Worm (Caenorhabditis elegans) whole organism, L3 larva: ENCODE measurements around the gene B0244.16.

Source experiments
- R02D3.7 ChIP-seq: fragments of 150-350 bp; optimal IDR thresholded peaks from 2 replicates; lab custom pipeline; 2014; ENCODE audit warnings: missing biosample characterization, missing genetic modification characterization
- ZK546.5 ChIP-seq: sonication (generic microtip); optimal IDR thresholded peaks from 2 replicates; lab custom pipeline; 2017; ENCODE audit warnings: missing biosample characterization, missing genetic modification characterization
- aly-2 ChIP-seq: fragments of 150-350 bp; optimal IDR thresholded peaks from 2 replicates; lab custom pipeline; 2014; ENCODE audit warnings: missing biosample characterization, missing genetic modification characterization
- ama-1 ChIP-seq: fragments of 150-350 bp; optimal IDR thresholded peaks from 2 replicates; lab custom pipeline; 2018
- ceh-16 ChIP-seq: sonication (generic microtip); optimal IDR thresholded peaks from 2 replicates; lab custom pipeline; 2017; ENCODE audit warnings: missing biosample characterization, missing genetic modification characterization
- ceh-28 ChIP-seq: fragments of 150-350 bp; optimal IDR thresholded peaks from 2 replicates; lab custom pipeline; 2014; ENCODE audit warnings: missing biosample characterization, missing genetic modification reagents, missing genetic modification characterization
- ceh-82 ChIP-seq: fragments of 150-350 bp; optimal IDR thresholded peaks from 2 replicates; lab custom pipeline; 2014; ENCODE audit warnings: missing biosample characterization, missing genetic modification characterization
- ceh-9 ChIP-seq: sonication (generic microtip); optimal IDR thresholded peaks from 2 replicates; lab custom pipeline; 2018; ENCODE audit warnings: missing biosample characterization, missing genetic modification characterization
- egl-27 ChIP-seq: sonication (generic microtip); optimal IDR thresholded peaks from 4 replicates; lab custom pipeline; 2017; ENCODE audit warnings: missing biosample characterization, missing genetic modification reagents, missing genetic modification characterization
- egl-5 ChIP-seq: fragments of 150-350 bp; optimal IDR thresholded peaks from 2 replicates; lab custom pipeline; 2017; ENCODE audit warnings: missing biosample characterization, missing genetic modification reagents, missing genetic modification characterization, inconsistent platforms
- elt-1 ChIP-seq: fragments of 150-350 bp; optimal IDR thresholded peaks from 2 replicates; lab custom pipeline; 2014; ENCODE audit warnings: missing biosample characterization, missing genetic modification characterization
- elt-2 ChIP-seq: sonication (generic microtip); optimal IDR thresholded peaks from 2 replicates; lab custom pipeline; 2016; ENCODE audit warnings: missing genetic modification reagents, mild to moderate bottlenecking, missing genetic modification characterization, missing compliant biosample characterization
- elt-3 ChIP-seq, 3 experiments: fragments of 150-350 bp in 1 of 3; sonication (generic microtip) in 2 of 3; optimal IDR thresholded peaks; 2 replicates in 2 of 3; 4 replicates in 1 of 3; lab custom pipeline; 2014 to 2017; ENCODE audit warnings: missing biosample characterization in 3 of 3, missing genetic modification characterization in 3 of 3
- eor-1 ChIP-seq, 2 experiments: fragments of 150-350 bp; optimal IDR thresholded peaks; 2 replicates each; lab custom pipeline; 2014 to 2018; ENCODE audit warnings: missing biosample characterization in 2 of 2, missing genetic modification characterization in 2 of 2
- fkh-10 ChIP-seq: sonication (generic microtip); optimal IDR thresholded peaks from 2 replicates; lab custom pipeline; 2017; ENCODE audit warnings: missing biosample characterization, missing genetic modification reagents, missing genetic modification characterization
- fkh-2 ChIP-seq: fragments of 150-350 bp; optimal IDR thresholded peaks from 2 replicates; lab custom pipeline; 2014; ENCODE audit warnings: missing biosample characterization, missing genetic modification reagents, missing genetic modification characterization
- fos-1 ChIP-seq: fragments of 150-350 bp; optimal IDR thresholded peaks from 2 replicates; lab custom pipeline; 2014; ENCODE audit warnings: missing biosample characterization, missing genetic modification characterization
- jun-1 ChIP-seq: fragments of 150-350 bp; optimal IDR thresholded peaks from 2 replicates; lab custom pipeline; 2014; ENCODE audit warnings: missing biosample characterization, missing genetic modification reagents, missing genetic modification characterization
- lin-15B ChIP-seq: fragments of 150-350 bp; optimal IDR thresholded peaks from 2 replicates; lab custom pipeline; 2014; ENCODE audit warnings: missing biosample characterization, missing genetic modification characterization
- lin-39 ChIP-seq: fragments of 150-350 bp; optimal IDR thresholded peaks from 2 replicates; lab custom pipeline; 2018; ENCODE audit warnings: missing biosample characterization, missing genetic modification reagents, missing genetic modification characterization
- lsy-12 ChIP-seq: sonication (generic microtip); optimal IDR thresholded peaks from 2 replicates; lab custom pipeline; 2016; ENCODE audit warnings: mild to moderate bottlenecking, missing genetic modification characterization, missing compliant biosample characterization
- mdl-1 ChIP-seq: fragments of 150-350 bp; optimal IDR thresholded peaks from 2 replicates; lab custom pipeline; 2014; ENCODE audit warnings: missing biosample characterization, missing genetic modification characterization
- mml-1 ChIP-seq: fragments of 150-350 bp; sonication (generic microtip); optimal IDR thresholded peaks from 3 replicates; lab custom pipeline; 2014; ENCODE audit warnings: missing biosample characterization, missing genetic modification characterization
- nfya-1 ChIP-seq: sonication (generic microtip); optimal IDR thresholded peaks from 2 replicates; lab custom pipeline; 2017; ENCODE audit warnings: missing genetic modification characterization, mild to moderate bottlenecking, missing compliant biosample characterization, antibody characterized with exemption, moderate library complexity; ENCODE audit not compliant: insufficient read depth
- nhr-11 ChIP-seq: fragments of 150-350 bp; optimal IDR thresholded peaks from 2 replicates; lab custom pipeline; 2014; ENCODE audit warnings: missing biosample characterization, missing genetic modification characterization
- nhr-23 ChIP-seq: fragments of 150-350 bp; optimal IDR thresholded peaks from 2 replicates; lab custom pipeline; 2014; ENCODE audit warnings: missing biosample characterization, missing genetic modification reagents, missing genetic modification characterization
- nhr-237 ChIP-seq: fragments of 150-350 bp; optimal IDR thresholded peaks from 2 replicates; lab custom pipeline; 2014; ENCODE audit warnings: missing biosample characterization, missing genetic modification characterization
- nhr-25 ChIP-seq: sonication (generic microtip); optimal IDR thresholded peaks from 2 replicates; lab custom pipeline; 2017; ENCODE audit warnings: missing biosample characterization, missing genetic modification characterization
- nhr-28 ChIP-seq: fragments of 150-350 bp; optimal IDR thresholded peaks from 2 replicates; lab custom pipeline; 2014; ENCODE audit warnings: missing biosample characterization, missing genetic modification characterization
- nhr-43 ChIP-seq: sonication (generic microtip); optimal IDR thresholded peaks from 2 replicates; lab custom pipeline; 2016; ENCODE audit warnings: mild to moderate bottlenecking, missing genetic modification characterization, missing compliant biosample characterization; ENCODE audit not compliant: poor library complexity, severe bottlenecking
- nhr-67 ChIP-seq: fragments of 150-350 bp; optimal IDR thresholded peaks from 2 replicates; lab custom pipeline; 2014; ENCODE audit warnings: missing biosample characterization, missing genetic modification characterization
- nhr-76 ChIP-seq: fragments of 150-350 bp; sonication (generic microtip); optimal IDR thresholded peaks from 5 replicates; lab custom pipeline; 2014; ENCODE audit warnings: missing biosample characterization, missing genetic modification characterization
- nhr-77 ChIP-seq: fragments of 150-350 bp; optimal IDR thresholded peaks from 2 replicates; lab custom pipeline; 2014; ENCODE audit warnings: missing biosample characterization, missing genetic modification characterization
- pha-4 ChIP-seq: fragments of 150-350 bp; optimal IDR thresholded peaks from 2 replicates; lab custom pipeline; 2014; ENCODE audit warnings: missing biosample characterization, missing genetic modification reagents, missing genetic modification characterization
- pqm-1 ChIP-seq: fragments of 150-350 bp; optimal IDR thresholded peaks from 2 replicates; lab custom pipeline; 2017; ENCODE audit warnings: missing biosample characterization, missing genetic modification characterization, inconsistent platforms
- sea-2 ChIP-seq: fragments of 150-350 bp; sonication (generic microtip); optimal IDR thresholded peaks from 4 replicates; lab custom pipeline; 2014; ENCODE audit warnings: missing biosample characterization, missing genetic modification reagents, missing genetic modification characterization
- skn-1 ChIP-seq: fragments of 150-350 bp; optimal IDR thresholded peaks from 2 replicates; lab custom pipeline; 2014; ENCODE audit warnings: missing biosample characterization, missing genetic modification characterization
- snpc-4 ChIP-seq: fragments of 150-350 bp; optimal IDR thresholded peaks from 2 replicates; lab custom pipeline; 2014; ENCODE audit warnings: missing biosample characterization, missing genetic modification characterization
- tbx-2 ChIP-seq: sonication (generic microtip); optimal IDR thresholded peaks from 2 replicates; lab custom pipeline; 2016; ENCODE audit warnings: mild to moderate bottlenecking, missing genetic modification characterization, missing compliant biosample characterization
- unc-39 ChIP-seq: sonication (generic microtip); optimal IDR thresholded peaks from 4 replicates; lab custom pipeline; 2017; ENCODE audit warnings: missing biosample characterization, missing genetic modification characterization
- unc-62 ChIP-seq: fragments of 150-350 bp; sonication (generic microtip); optimal IDR thresholded peaks from 4 replicates; lab custom pipeline; 2014; ENCODE audit warnings: missing biosample characterization, missing genetic modification reagents, missing genetic modification characterization
- zag-1 ChIP-seq: fragments of 150-350 bp; optimal IDR thresholded peaks from 2 replicates; lab custom pipeline; 2014; ENCODE audit warnings: missing biosample characterization, missing genetic modification characterization
- ztf-11 ChIP-seq: fragments of 150-350 bp; optimal IDR thresholded peaks from 2 replicates; lab custom pipeline; 2014; ENCODE audit warnings: missing biosample characterization, missing genetic modification characterization
- ztf-4 ChIP-seq: fragments of 150-350 bp; optimal IDR thresholded peaks from 2 replicates; lab custom pipeline; 2014; ENCODE audit warnings: missing biosample characterization, missing genetic modification characterization

Gene B0244.16

ce11 chrIII:5701491-5701890 lies 39.3 kb upstream of the B0244.16 start:
- TF ChIP-seq sea-2 (no peak), tbx-2 (tag; lab: Kevin White, UChicago) (no peak), ztf-4 (tag; lab: Kevin White, UChicago) (no peak), nhr-43 (tag; lab: Kevin White, UChicago) (no peak), mdl-1 (no peak), nhr-28 (tag; lab: Kevin White, UChicago) (no peak), aly-2 (tag; lab: Kevin White, UChicago) (no peak), nhr-77 (tag; lab: Kevin White, UChicago) (no peak), pha-4 (tag; lab: Kevin White, UChicago) (no peak), unc-62 (GFP tag; lab: Kevin White, UChicago) (no peak), nfya-1 (tag; lab: Kevin White, UChicago) (no peak), snpc-4 (tag; lab: Kevin White, UChicago) (no peak), ZK546.5 (tag; lab: Kevin White, UChicago) (no peak), mml-1 (no peak), lin-15B (tag; lab: Kevin White, UChicago) (no peak)
- TF ChIP-seq, all 47 proteins: peak for 0

ce11 chrIII:5705228-5705888 lies 35.4 kb upstream of the B0244.16 start, which contains the start of gene swp-1:
Gene swp-1, minus strand, starts transcription at chrIII:5705525.
- no peak for TF ChIP-seq nhr-23 (tag; lab: Kevin White, UChicago)
- no peak for TF ChIP-seq fkh-10 (GFP tag; lab: Kevin White, UChicago)
- TF ChIP-seq eor-1 (tag; optimal IDR thresholded peaks at IDR 0.05; lab: Kevin White, UChicago): no peak
- TF ChIP-seq elt-2 (tag; lab: Kevin White, UChicago): no peak
- TF ChIP-seq fkh-2 (tag; lab: Kevin White, UChicago): no peak
- no peak for TF ChIP-seq nhr-67
- no peak for TF ChIP-seq mml-1
- TF ChIP-seq nfya-1 (tag; lab: Kevin White, UChicago): no peak
- no peak for TF ChIP-seq pqm-1 (tag; lab: Kevin White, UChicago)
- TF ChIP-seq jun-1 (tag; lab: Kevin White, UChicago): no peak
- no peak for TF ChIP-seq egl-5 (tag; lab: Kevin White, UChicago)
- TF ChIP-seq sea-2: no peak
- no peak for TF ChIP-seq elt-3 (tag; optimal IDR thresholded peaks at IDR 0.05; lab: Kevin White, UChicago)
- no peak for TF ChIP-seq nhr-76
- TF ChIP-seq elt-1 (tag; lab: Kevin White, UChicago): no peak
- TF ChIP-seq, all 47 proteins: peak for 0

ce11 chrIII:5706077-5706627 lies 34.6 kb upstream of the B0244.16 start, which contains the start of gene rpl-23:
Gene rpl-23, minus strand, starts transcription at chrIII:5706127.
- no peak for TF ChIP-seq elt-3 (tag; optimal IDR thresholded peaks at IDR 0.05; lab: Kevin White, UChicago)
- peak; percentile 93 for TF ChIP-seq lin-15B (tag; lab: Kevin White, UChicago)
- no peak for TF ChIP-seq sea-2
- TF ChIP-seq ama-1 (lab: Kevin White, UChicago): peak; percentile 36
- peak; percentile 99 for TF ChIP-seq pha-4 (tag; lab: Kevin White, UChicago)
- peak; percentile 99 for TF ChIP-seq R02D3.7 (tag; lab: Kevin White, UChicago)
- TF ChIP-seq zag-1: peak; percentile 7
- TF ChIP-seq egl-27 (tag; lab: Kevin White, UChicago): peak; percentile 23
- no peak for TF ChIP-seq nhr-67
- TF ChIP-seq ceh-9 (tag; lab: Kevin White, UChicago): no peak
- no peak for TF ChIP-seq nhr-76
- TF ChIP-seq pqm-1 (tag; lab: Kevin White, UChicago): peak; percentile 91
- peak; percentile 48 for TF ChIP-seq fos-1 (tag; lab: Kevin White, UChicago)
- no peak for TF ChIP-seq unc-62 (GFP tag; lab: Kevin White, UChicago)
- peak; percentile 17 for TF ChIP-seq tbx-2 (tag; lab: Kevin White, UChicago)
- TF ChIP-seq ceh-28 (tag; lab: Kevin White, UChicago): peak; percentile 96
- TF ChIP-seq ztf-11 (tag; lab: Kevin White, UChicago): no peak
- peak; percentile 3 for TF ChIP-seq ZK546.5 (tag; lab: Kevin White, UChicago)
- TF ChIP-seq elt-2 (tag; lab: Kevin White, UChicago): peak; percentile 55
- TF ChIP-seq nhr-28 (tag; lab: Kevin White, UChicago): no peak
- peak; percentile 96 for TF ChIP-seq nfya-1 (tag; lab: Kevin White, UChicago)
- TF ChIP-seq unc-39 (tag; lab: Kevin White, UChicago): no peak
- TF ChIP-seq egl-5 (tag; lab: Kevin White, UChicago): peak; percentile 97
- TF ChIP-seq skn-1 (tag; lab: Kevin White, UChicago): peak; percentile 85
- no peak for TF ChIP-seq mml-1
- peak; percentile 73 for TF ChIP-seq jun-1 (tag; lab: Kevin White, UChicago)
- no peak for TF ChIP-seq eor-1 (tag; optimal IDR thresholded peaks at IDR 0.05; lab: Kevin White, UChicago)
- TF ChIP-seq mdl-1: no peak
- TF ChIP-seq lsy-12 (tag; lab: Kevin White, UChicago): peak; percentile 70
- peak; percentile 56 for TF ChIP-seq ceh-82
- TF ChIP-seq lin-39 (tag; lab: Kevin White, UChicago): peak; percentile 98
- peak; percentile 97 for TF ChIP-seq nhr-25 (tag; lab: Kevin White, UChicago)
- TF ChIP-seq nhr-11 (tag; lab: Kevin White, UChicago): peak; percentile 80
- TF ChIP-seq fkh-2 (tag; lab: Kevin White, UChicago): no peak
- peak; percentile 65 for TF ChIP-seq ceh-16 (tag; lab: Kevin White, UChicago)
- TF ChIP-seq fkh-10 (GFP tag; lab: Kevin White, UChicago): peak; percentile 81
- peak; percentile 84 for TF ChIP-seq snpc-4 (tag; lab: Kevin White, UChicago)
- TF ChIP-seq nhr-237 (tag; lab: Kevin White, UChicago): no peak
